Worm (Caenorhabditis elegans) whole organism, L4 larva: ENCODE data around the gene T20D4.12.

Source experiments
- D1046.2 ChIP-seq: fragments of 200-800 bp; sonication (Bioruptor generic); IDR thresholded peaks from 2 replicates; pipeline ENCODE4 v1.3.6; 2022; ENCODE audit warnings: missing genetic modification characterization, missing compliant biosample characterization
- F26F4.8 ChIP-seq: fragments of 200-800 bp; sonication (Bioruptor generic); conservative IDR thresholded peaks from 2 replicates; pipeline ENCODE4 v1.3.6; 2022; ENCODE audit warnings: missing genetic modification characterization, missing compliant biosample characterization
- F37D6.2 ChIP-seq: sonication (generic microtip); optimal IDR thresholded peaks from 2 replicates; lab custom pipeline; 2016; ENCODE audit warnings: mild to moderate bottlenecking, missing genetic modification characterization, missing compliant biosample characterization
- F49E8.2 ChIP-seq: sonication (generic microtip); optimal IDR thresholded peaks from 2 replicates; lab custom pipeline; 2016; ENCODE audit warnings: missing compliant biosample characterization, mild to moderate bottlenecking, missing genetic modification characterization, borderline replicate concordance
- Y5F2A.4 ChIP-seq: fragments of 200-800 bp; sonication (Bioruptor generic); optimal IDR thresholded peaks from 2 replicates; lab custom pipeline; 2018; ENCODE audit warnings: mild to moderate bottlenecking, missing genetic modification characterization, missing compliant biosample characterization
- ZK546.5 ChIP-seq, 2 experiments: sonication (generic microtip); optimal IDR thresholded peaks; 2 replicates each; lab custom pipeline; 2017; ENCODE audit warnings: missing biosample characterization in 2 of 2, missing genetic modification characterization in 2 of 2
- aha-1 ChIP-seq: fragments of 150-350 bp; peaks from one replicate; lab custom pipeline; 2014; ENCODE audit warnings: missing biosample characterization, missing genetic modification characterization
- ces-1 ChIP-seq: fragments of 150-350 bp; sonication (generic microtip); optimal IDR thresholded peaks from 4 replicates; lab custom pipeline; 2014; ENCODE audit warnings: missing biosample characterization, missing genetic modification reagents, missing genetic modification characterization
- cey-2 ChIP-seq: sonication (generic microtip); optimal IDR thresholded peaks from 3 replicates; lab custom pipeline; 2017; ENCODE audit warnings: missing genetic modification characterization, mild to moderate bottlenecking, missing compliant biosample characterization, antibody characterized with exemption, borderline replicate concordance; ENCODE audit not compliant: insufficient read depth
- daf-16 ChIP-seq, 3 experiments: sonication (generic microtip); optimal IDR thresholded peaks; 2 replicates each; lab custom pipeline; 2016 to 2017; ENCODE audit warnings: missing genetic modification characterization in 3 of 3, missing genetic modification reagents in 3 of 3, mild to moderate bottlenecking in 2 of 3, missing compliant biosample characterization in 2 of 3, missing biosample characterization in 1 of 3, moderate library complexity in 1 of 3
- dmd-6 ChIP-seq: fragments of 200-800 bp; sonication (Bioruptor generic); IDR thresholded peaks from 2 replicates; pipeline ENCODE4 v1.3.6; 2022; ENCODE audit warnings: missing genetic modification reagents, missing genetic modification characterization, missing compliant biosample characterization
- dmd-8 ChIP-seq: fragments of 200-800 bp; sonication (Bioruptor generic); IDR thresholded peaks from 2 replicates; pipeline ENCODE4 v1.3.6; 2022; ENCODE audit warnings: missing genetic modification characterization, missing compliant biosample characterization
- dpl-1 ChIP-seq: fragments of 150-350 bp; optimal IDR thresholded peaks from 2 replicates; lab custom pipeline; 2014; ENCODE audit warnings: missing biosample characterization, missing genetic modification reagents, missing genetic modification characterization
- duxl-1 ChIP-seq: sonication (generic microtip); optimal IDR thresholded peaks from 2 replicates; lab custom pipeline; 2016; ENCODE audit warnings: mild to moderate bottlenecking, missing genetic modification characterization, moderate library complexity, missing compliant biosample characterization; ENCODE audit not compliant: poor library complexity
- egl-27 ChIP-seq: sonication (generic microtip); optimal IDR thresholded peaks from 3 replicates; lab custom pipeline; 2017; ENCODE audit warnings: missing biosample characterization, missing genetic modification reagents, missing genetic modification characterization
- egl-43 ChIP-seq: fragments of 200-800 bp; sonication (Bioruptor generic); IDR thresholded peaks from 2 replicates; pipeline ENCODE4 v1.3.6; 2022; ENCODE audit warnings: missing genetic modification reagents, missing genetic modification characterization, missing compliant biosample characterization
- fkh-10 ChIP-seq: fragments of 150-350 bp; optimal IDR thresholded peaks from 2 replicates; lab custom pipeline; 2014; ENCODE audit warnings: missing biosample characterization, missing genetic modification reagents, missing genetic modification characterization
- gei-8 ChIP-seq: fragments of 200-800 bp; sonication (Bioruptor generic); optimal IDR thresholded peaks from 2 replicates; lab custom pipeline; 2018; ENCODE audit warnings: mild to moderate bottlenecking, missing genetic modification characterization, missing compliant biosample characterization
- hlh-11 ChIP-seq: fragments of 200-800 bp; sonication (Bioruptor generic); optimal IDR thresholded peaks from 2 replicates; lab custom pipeline; 2018; ENCODE audit warnings: mild to moderate bottlenecking, missing genetic modification characterization, missing compliant biosample characterization
- hmg-1.1 ChIP-seq: fragments of 200-800 bp; sonication (Bioruptor generic); IDR thresholded peaks from 2 replicates; pipeline ENCODE4 v1.3.6; 2022; ENCODE audit warnings: missing genetic modification reagents, missing genetic modification characterization, missing compliant biosample characterization
- lin-13 ChIP-seq: fragments of 150-350 bp; optimal IDR thresholded peaks from 2 replicates; lab custom pipeline; 2014; ENCODE audit warnings: missing biosample characterization, missing genetic modification reagents, missing genetic modification characterization
- lin-15B ChIP-seq: fragments of 150-350 bp; sonication (generic microtip); optimal IDR thresholded peaks from 3 replicates; lab custom pipeline; 2014; ENCODE audit warnings: missing biosample characterization, missing genetic modification characterization
- lir-3 ChIP-seq: sonication (generic microtip); optimal IDR thresholded peaks from 2 replicates; lab custom pipeline; 2016; ENCODE audit warnings: mild to moderate bottlenecking, missing genetic modification characterization, missing compliant biosample characterization
- madf-5 ChIP-seq, 2 experiments: fragments of 200-800 bp; sonication (Bioruptor generic); IDR thresholded peaks; 2 replicates each; pipeline ENCODE4 v1.3.6; 2022; ENCODE audit warnings: missing compliant biosample characterization in 2 of 2, missing genetic modification characterization in 2 of 2
- madf-9 ChIP-seq: fragments of 200-800 bp; sonication (Bioruptor generic); conservative IDR thresholded peaks from 2 replicates; pipeline ENCODE4 v1.3.6; 2022; ENCODE audit warnings: missing genetic modification reagents, missing genetic modification characterization, missing compliant biosample characterization
- mdl-1 ChIP-seq, 2 experiments: fragments of 150-350 bp in 1 of 2; sonication (generic microtip) in 1 of 2; optimal IDR thresholded peaks; 2 replicates each; lab custom pipeline; 2014 to 2017; ENCODE audit warnings: missing biosample characterization in 2 of 2, missing genetic modification characterization in 2 of 2
- mes-2 ChIP-seq: sonication (generic microtip); optimal IDR thresholded peaks from 2 replicates; lab custom pipeline; 2016; ENCODE audit warnings: missing genotype, mild to moderate bottlenecking, missing genetic modification characterization, missing compliant biosample characterization; ENCODE audit not compliant: poor library complexity, severe bottlenecking
- mxl-2 ChIP-seq: fragments of 200-800 bp; sonication (Bioruptor generic); conservative IDR thresholded peaks from 2 replicates; pipeline ENCODE4 v1.3.6; 2022; ENCODE audit warnings: missing genetic modification reagents, missing genetic modification characterization, missing compliant biosample characterization
- mxl-3 ChIP-seq: fragments of 200-800 bp; sonication (Bioruptor generic); optimal IDR thresholded peaks from 2 replicates; lab custom pipeline; 2018; ENCODE audit warnings: mild to moderate bottlenecking, missing genetic modification characterization, missing compliant biosample characterization
- nhr-237 ChIP-seq: sonication (generic microtip); optimal IDR thresholded peaks from 2 replicates; lab custom pipeline; 2017; ENCODE audit warnings: missing biosample characterization, missing genetic modification characterization
- nhr-42 ChIP-seq: fragments of 200-800 bp; sonication (Bioruptor generic); IDR thresholded peaks from 2 replicates; pipeline ENCODE4 v1.3.6; 2022; ENCODE audit warnings: missing genetic modification characterization, missing compliant biosample characterization
- nhr-48 ChIP-seq: sonication (generic microtip); optimal IDR thresholded peaks from 2 replicates; lab custom pipeline; 2016; ENCODE audit warnings: mild to moderate bottlenecking, missing genetic modification characterization, missing compliant biosample characterization
- pha-4 ChIP-seq, 2 experiments: fragments of 150-350 bp in 1 of 2; fragments of 200-800 bp in 1 of 2; sonication (Bioruptor generic) in 1 of 2; IDR thresholded peaks in 1 of 2; optimal IDR thresholded peaks in 1 of 2; 2 replicates each; pipeline versions ENCODE4 v1.3.6 to Lab custom; 2014 to 2022; ENCODE audit warnings: missing genetic modification characterization in 2 of 2, missing genetic modification reagents in 2 of 2, missing biosample characterization in 1 of 2, missing compliant biosample characterization in 1 of 2
- php-3 ChIP-seq: fragments of 200-800 bp; sonication (Bioruptor generic); IDR thresholded peaks from 2 replicates; pipeline ENCODE4 v1.3.6; 2022; ENCODE audit warnings: missing genetic modification reagents, missing genetic modification characterization, missing compliant biosample characterization
- saeg-2 ChIP-seq: fragments of 200-800 bp; sonication (Bioruptor generic); IDR thresholded peaks from 2 replicates; pipeline ENCODE4 v1.3.6; 2022; ENCODE audit warnings: missing genetic modification reagents, missing genetic modification characterization, missing compliant biosample characterization
- set-16 ChIP-seq: fragments of 200-800 bp; sonication (Bioruptor generic); IDR thresholded peaks from 2 replicates; pipeline ENCODE4 v1.3.6; 2022; ENCODE audit warnings: missing genetic modification reagents, missing genetic modification characterization, missing compliant biosample characterization
- snpc-4 ChIP-seq: fragments of 150-350 bp; optimal IDR thresholded peaks from 2 replicates; lab custom pipeline; 2014; ENCODE audit warnings: missing biosample characterization, missing genetic modification characterization
- tra-1 ChIP-seq: fragments of 200-800 bp; sonication (Bioruptor generic); IDR thresholded peaks from 2 replicates; pipeline ENCODE4 v1.3.6; 2022; ENCODE audit warnings: missing genetic modification reagents, missing genetic modification characterization, missing compliant biosample characterization
- zag-1 ChIP-seq: fragments of 150-350 bp; optimal IDR thresholded peaks from 2 replicates; lab custom pipeline; 2014; ENCODE audit warnings: missing biosample characterization, missing genetic modification characterization
- zfp-2 ChIP-seq: sonication (generic microtip); optimal IDR thresholded peaks from 2 replicates; lab custom pipeline; 2016; ENCODE audit warnings: mild to moderate bottlenecking, missing genetic modification characterization, missing compliant biosample characterization
- zip-11 ChIP-seq: fragments of 200-800 bp; sonication (Bioruptor generic); IDR thresholded peaks from 2 replicates; pipeline ENCODE4 v1.3.6; 2022; ENCODE audit warnings: missing genetic modification characterization, missing compliant biosample characterization
- ztf-11 ChIP-seq: fragments of 150-350 bp; optimal IDR thresholded peaks from 2 replicates; lab custom pipeline; 2014; ENCODE audit warnings: missing biosample characterization, missing genetic modification characterization
- ztf-7 ChIP-seq: fragments of 150-350 bp; optimal IDR thresholded peaks from 2 replicates; lab custom pipeline; 2014; ENCODE audit warnings: missing biosample characterization, missing genetic modification characterization

The T20D4.12 gene

DNA sequence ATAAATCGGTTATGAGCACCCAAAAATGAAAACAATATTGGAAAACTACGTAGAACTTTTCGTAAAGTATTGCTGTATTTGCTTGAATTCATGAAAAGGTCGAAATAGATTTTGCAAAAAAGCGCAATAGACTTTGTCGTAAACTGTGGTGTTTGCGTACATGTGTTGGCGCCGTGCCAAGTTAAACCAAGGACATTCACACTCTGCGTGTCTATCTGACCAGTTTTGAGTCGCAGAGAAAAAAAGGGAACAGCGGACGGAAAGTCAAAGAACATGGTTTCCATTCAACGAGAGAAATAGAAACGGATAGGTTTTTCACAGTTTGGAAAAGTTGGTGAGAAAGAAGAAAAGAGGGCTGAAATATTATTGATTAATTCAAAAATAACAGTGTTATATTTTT lies 5.9 kb upstream of the T20D4.12 start (continued):
- TF ChIP-seq nhr-48 (tag; lab: Kevin White, UChicago) (peak; percentile 96), lir-3 (tag; lab: Kevin White, UChicago) (no peak), cey-2 (tag; lab: Kevin White, UChicago) (peak; percentile 18), nhr-237 (tag; lab: Kevin White, UChicago) (no peak), duxl-1 (tag; lab: Kevin White, UChicago) (peak; percentile 78), zip-11 (no peak), mdl-1 (tag; optimal IDR thresholded peaks at IDR 0.05; lab: Kevin White, UChicago) (peak; percentile 43 to 80), hlh-11 (tag; lab: Kevin White, UChicago) (peak; percentile 93), dmd-6 (GFP tag; lab: Robert Waterston, UW) (peak; percentile 94), saeg-2 (no peak), ztf-11 (tag; lab: Kevin White, UChicago) (no peak), mxl-3 (GFP tag; lab: Kevin White, UChicago) (peak; percentile 87), madf-5 (GFP tag; IDR thresholded peaks at IDR 0.05; lab: Robert Waterston, UW) (no peak), hmg-1.1 (GFP tag; lab: Robert Waterston, UW) (peak; percentile 78)

- TF ChIP-seq set-16 (peak; percentile 72), F49E8.2 (tag; lab: Kevin White, UChicago) (no peak), egl-43 (0 out of 2 replicates have a peak, but pooled peaks have one; percentile 4), Y5F2A.4 (GFP tag; lab: Kevin White, UChicago) (no peak)
Observed at ce11 chrV:3394065-3394464, 2.8 kb upstream of the T20D4.12 start.

DNA sequence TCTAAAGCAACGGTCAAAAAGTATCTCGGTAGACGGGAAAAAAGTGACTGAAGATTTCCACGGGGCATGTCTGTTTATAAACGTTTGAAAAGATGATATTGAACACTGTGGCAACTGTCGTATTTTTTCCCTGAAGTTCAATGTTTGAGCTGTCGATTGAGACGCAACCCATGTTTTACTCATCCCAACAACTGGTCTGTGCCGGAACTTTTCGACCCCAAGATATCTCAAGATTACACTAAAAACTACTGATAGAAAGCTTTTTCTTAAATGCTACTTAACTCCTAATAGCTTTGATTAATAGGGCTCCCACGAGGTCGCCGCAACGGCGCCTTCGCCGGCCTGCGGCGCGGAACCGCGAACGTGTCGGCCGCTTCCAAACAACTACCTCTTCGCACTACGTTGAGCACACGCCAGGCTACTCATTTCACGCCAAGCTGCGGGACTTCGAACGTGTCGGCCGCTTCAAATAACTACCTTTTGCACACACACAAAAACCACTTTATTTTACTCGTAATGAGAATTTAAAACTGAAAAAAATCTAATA lies 2.1 kb upstream of the T20D4.12 start, which contains the start of gene T20D4.15:
T20D4.15 (minus strand) TSS at position 51 of the 547 bp plus-strand sequence.
- TF ChIP-seq egl-43 (no peak), saeg-2 (no peak), snpc-4 (tag; lab: Kevin White, UChicago) (no peak), lin-13 (GFP tag; lab: Kevin White, UChicago) (no peak), tra-1 (GFP tag; lab: Robert Waterston, UW) (no peak), php-3 (GFP tag; lab: Robert Waterston, UW) (no peak), set-16 (peak; percentile 60; the same call in 1 of the 2 replicates), dmd-6 (GFP tag; lab: Robert Waterston, UW) (peak; percentile 15; the same call in 1 of the 2 replicates), dmd-8 (no peak), madf-9 (GFP tag; lab: Robert Waterston, UW) (no peak), ztf-7 (no peak), aha-1 (tag; lab: Kevin White, UChicago) (no peak), hlh-11 (tag; lab: Kevin White, UChicago) (peak; percentile 19), fkh-10 (no peak), egl-27 (tag; lab: Kevin White, UChicago) (no peak), mxl-3 (GFP tag; lab: Kevin White, UChicago) (no peak), ces-1 (GFP tag; lab: Kevin White, UChicago) (no peak)

DNA sequence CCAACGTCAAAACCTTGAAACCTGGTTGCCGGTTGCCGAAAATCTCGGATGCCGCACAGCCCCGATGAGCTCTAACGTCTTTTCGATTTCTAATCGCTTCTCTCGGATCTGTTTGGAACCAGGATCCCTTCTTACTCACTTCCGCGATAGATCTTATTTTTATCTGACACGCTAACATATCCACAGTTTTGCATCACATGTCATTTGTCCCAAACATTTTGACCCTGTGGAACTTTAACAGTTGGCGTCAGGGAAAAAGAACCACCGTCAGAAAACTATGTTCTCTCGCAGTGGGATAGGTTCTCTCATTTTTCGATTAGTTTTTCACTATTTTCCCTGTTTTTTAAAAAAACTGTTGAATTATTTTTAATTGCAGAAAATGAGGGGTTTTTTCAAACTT lies 1.4 kb downstream of the T20D4.12 start, which contains the start of gene T20D4.11:
T20D4.11 (plus strand) TSS at position 377 of the 400 bp plus-strand sequence.
- TF ChIP-seq D1046.2 (GFP tag; lab: Robert Waterston, UW) (no peak), lin-15B (no peak), mxl-2 (GFP tag; lab: Robert Waterston, UW) (no peak), gei-8 (GFP tag; lab: Kevin White, UChicago) (no peak), zag-1 (tag; lab: Kevin White, UChicago) (no peak), hmg-1.1 (GFP tag; lab: Robert Waterston, UW) (no peak), ZK546.5 (tag; optimal IDR thresholded peaks at IDR 0.05; lab: Kevin White, UChicago) (no peak), pha-4 (GFP tag; IDR thresholded peaks at IDR 0.05; lab: Robert Waterston, UW) (no peak), pha-4 (tag; optimal IDR thresholded peaks at IDR 0.05; lab: Kevin White, UChicago) (no peak), zfp-2 (tag; lab: Kevin White, UChicago) (no peak), nhr-42 (no peak), daf-16 (GFP tag; optimal IDR thresholded peaks at IDR 0.05; lab: Kevin White, UChicago) (peak in 1 of 2 experiments; percentile 62), daf-16 (tag; optimal IDR thresholded peaks at IDR 0.05; lab: Kevin White, UChicago) (no peak), dpl-1 (GFP tag; lab: Kevin White, UChicago) (no peak), F37D6.2 (tag; lab: Kevin White, UChicago) (no peak), F26F4.8 (GFP tag; lab: Robert Waterston, UW) (no peak), hlh-11 (tag; lab: Kevin White, UChicago) (peak; percentile 28), mes-2 (tag; lab: Kevin White, UChicago) (no peak), dmd-8 (no peak), egl-43 (no peak)
